Fruit fly (Drosophila melanogaster) whole organism, pupa: Measurements from ENCODE around the gene CG5246.

Experiments used
- CG10348 ChIP-seq: fragments of 200-800 bp; sonication (Bioruptor generic); IDR thresholded peaks from 2 replicates; pipeline ENCODE4 v1.3.6; 2022; ENCODE audit warnings: missing biosample characterization, missing genetic modification characterization
- CG12605 ChIP-seq: fragments of 200-800 bp; sonication (Bioruptor generic); IDR thresholded peaks from 2 replicates; pipeline ENCODE4 v1.3.6; 2022; ENCODE audit warnings: missing biosample characterization, missing genetic modification characterization
- CG13204 ChIP-seq: fragments of 200-800 bp; sonication (Bioruptor generic); optimal IDR thresholded peaks from 2 replicates; lab custom pipeline; 2018; ENCODE audit warnings: missing biosample characterization, mild to moderate bottlenecking, missing genetic modification characterization, moderate library complexity
- CG15710 ChIP-seq: fragments of 200-800 bp; sonication (Bioruptor generic); optimal IDR thresholded peaks from 2 replicates; lab custom pipeline; 2018; ENCODE audit warnings: missing biosample characterization, mild to moderate bottlenecking, missing genetic modification characterization, moderate library complexity
- CG32121 ChIP-seq: fragments of 200-800 bp; sonication (Bioruptor generic); IDR thresholded peaks from 2 replicates; pipeline ENCODE4 v1.3.6; 2022; ENCODE audit warnings: missing biosample characterization, missing genetic modification characterization
- CG34367 ChIP-seq: fragments of 200-800 bp; sonication (Bioruptor generic); optimal IDR thresholded peaks from 2 replicates; lab custom pipeline; 2018; ENCODE audit warnings: missing biosample characterization, mild to moderate bottlenecking, missing genetic modification characterization
- CG4496 ChIP-seq: fragments of 200-800 bp; sonication (Bioruptor generic); IDR thresholded peaks from 3 replicates; pipeline ENCODE4 v1.3.6; 2022; ENCODE audit warnings: missing biosample characterization, missing genetic modification characterization
- CG8159 ChIP-seq: fragments of 200-800 bp; sonication (Bioruptor generic); optimal IDR thresholded peaks from 3 replicates; lab custom pipeline; 2018; ENCODE audit warnings: missing biosample characterization, mild to moderate bottlenecking, missing genetic modification characterization, moderate library complexity
- CG8301 ChIP-seq: fragments of 200-800 bp; sonication (Bioruptor generic); optimal IDR thresholded peaks from 2 replicates; lab custom pipeline; 2018; ENCODE audit warnings: missing biosample characterization, mild to moderate bottlenecking, missing genetic modification characterization
- CG9948 ChIP-seq: fragments of 200-800 bp; sonication (Bioruptor generic); optimal IDR thresholded peaks from 2 replicates; lab custom pipeline; 2018; ENCODE audit warnings: missing biosample characterization, mild to moderate bottlenecking, missing genetic modification characterization, moderate library complexity
- EcR ChIP-seq: fragments of 200-800 bp; sonication (Bioruptor generic); optimal IDR thresholded peaks from 3 replicates; lab custom pipeline; 2019; ENCODE audit warnings: missing biosample characterization, missing genetic modification characterization, mild to moderate bottlenecking, moderate library complexity, missing genetic modification reagents
- Ets98B ChIP-seq: fragments of 200-800 bp; sonication (Bioruptor generic); IDR thresholded peaks from 2 replicates; pipeline ENCODE4 v1.3.6; 2022; ENCODE audit warnings: missing biosample characterization, missing genetic modification characterization
- Pif1A ChIP-seq: fragments of 200-800 bp; sonication (Bioruptor generic); optimal IDR thresholded peaks from 3 replicates; lab custom pipeline; 2016; ENCODE audit warnings: missing biosample characterization, missing genetic modification characterization
- Pif1B ChIP-seq: fragments of 200-800 bp; sonication (Bioruptor generic); optimal IDR thresholded peaks from 3 replicates; lab custom pipeline; 2016; ENCODE audit warnings: missing biosample characterization, missing genetic modification characterization
- gl ChIP-seq: fragments of 200-800 bp; sonication (Bioruptor generic); optimal IDR thresholded peaks from 2 replicates; lab custom pipeline; 2018; ENCODE audit warnings: missing biosample characterization, mild to moderate bottlenecking, missing genetic modification characterization

CG5246 gene

dm6 chr3R:17151376-17152026, 15.6 kb downstream of the CG5246 start, which contains the start of gene CG5292:
TSS of gene CG5292 (plus strand) at chr3R:17151861.
- TF ChIP-seq Pif1B (GFP tag; lab: Kevin White, UChicago) = peak; percentile 41
- TF ChIP-seq CG4496 (GFP tag; lab: Robert Waterston, UW) = peak; percentile 78
- no peak for TF ChIP-seq CG9948 (tag; lab: Kevin White, UChicago)
- peak; percentile 30 for TF ChIP-seq CG8159 (tag; lab: Kevin White, UChicago)
- peak; percentile 63 for TF ChIP-seq CG12605 (GFP tag; lab: Robert Waterston, UW)
- TF ChIP-seq CG13204 (GFP tag; lab: Kevin White, UChicago) = no peak
- peak; percentile 42; the same call in 1 of the 2 replicates for TF ChIP-seq CG32121
- TF ChIP-seq CG10348 = no peak
- TF ChIP-seq CG34367 (tag; lab: Kevin White, UChicago) = no peak
- TF ChIP-seq Ets98B (GFP tag; lab: Robert Waterston, UW) = peak; percentile 69
- peak; percentile 29 for TF ChIP-seq CG15710 (tag; lab: Kevin White, UChicago)
- TF ChIP-seq gl = no peak

- TF ChIP-seq CG34367 (tag; lab: Kevin White, UChicago) (no peak), CG8301 (tag; lab: Kevin White, UChicago) (no peak), EcR (GFP tag; lab: Kevin White, UChicago) (no peak), Pif1A (GFP tag; lab: Kevin White, UChicago) (no peak), Ets98B (GFP tag; lab: Robert Waterston, UW) (no peak), CG32121 (no peak), CG8159 (tag; lab: Kevin White, UChicago) (no peak), CG9948 (tag; lab: Kevin White, UChicago) (no peak), CG15710 (tag; lab: Kevin White, UChicago) (no peak)
Measured at dm6 chr3R:17178140-17178539, 42.2 kb downstream of the CG5246 start.
